1 fruit fly cellular context compared by ENCODE assay signal in genomic region chr3L:3194059-3194458, dm6.
A peak's percentile ranks its signal among the peaks of the same experiment; 100 is the strongest.
TF ChIP-seq lines count a peak whose summit lies in the region.

No protein-coding gene starts in this region.

TF ChIP-seq in whole organism, embryonic, 481 proteins besides CTCF, POLR2A, EP300 and RAD21 (continued from another document and continues in another):
- TF ChIP-seq CG30403 (GFP tag; optimal IDR thresholded peaks at IDR 0.05; lab: Kevin White, UChicago), result peak; percentile 85
- peak; percentile 3 for TF ChIP-seq CG12744 (GFP tag; optimal IDR thresholded peaks at IDR 0.05; lab: Kevin White, UChicago)
- TF ChIP-seq Nf-YC (tag; optimal IDR thresholded peaks at IDR 0.05; lab: Kevin White, UChicago), result peak; percentile 80
- TF ChIP-seq CG14050 (GFP tag; IDR thresholded peaks at IDR 0.05; lab: Robert Waterston, UW), result peak; percentile 88
- peak; percentile 90 for TF ChIP-seq CG32767 (GFP tag; IDR thresholded peaks at IDR 0.05; lab: Robert Waterston, UW)
- TF ChIP-seq CG6272 (GFP tag; IDR thresholded peaks at IDR 0.05; lab: Robert Waterston, UW), result peak; percentile 81
- peak; percentile 82 for TF ChIP-seq Nf-YB (GFP tag; optimal IDR thresholded peaks at IDR 0.05; lab: Kevin White, UChicago)
- TF ChIP-seq CG16813 (GFP tag; IDR thresholded peaks at IDR 0.05; lab: Robert Waterston, UW; ENCODE audit: partially characterized antibody), result no peak
- TF ChIP-seq CG12769 (tag; optimal IDR thresholded peaks at IDR 0.05; lab: Kevin White, UChicago), result peak; percentile 90
- peak; percentile 94 for TF ChIP-seq lbe (GFP tag; optimal IDR thresholded peaks at IDR 0.05; lab: Kevin White, UChicago)
- TF ChIP-seq pros (GFP tag; optimal IDR thresholded peaks at IDR 0.05; lab: Kevin White, UChicago), result no peak
- TF ChIP-seq CG10462 (GFP tag; optimal IDR thresholded peaks at IDR 0.05; lab: Kevin White, UChicago), result peak; percentile 80
- peak; percentile 89 for TF ChIP-seq cwo (GFP tag; optimal IDR thresholded peaks at IDR 0.05; lab: Kevin White, UChicago)
- TF ChIP-seq Awh (GFP tag; IDR thresholded peaks at IDR 0.05; lab: Robert Waterston, UW), result peak; percentile 96
- TF ChIP-seq CG2202 (tag; optimal IDR thresholded peaks at IDR 0.05; lab: Kevin White, UChicago), result peak; percentile 87
- TF ChIP-seq CG1233 (GFP tag; optimal IDR thresholded peaks at IDR 0.05; lab: Kevin White, UChicago), result peak; percentile 88
- TF ChIP-seq CoRest (tag; optimal IDR thresholded peaks at IDR 0.05; lab: Kevin White, UChicago), result peak; percentile 92
- no peak for TF ChIP-seq Stat92E (GFP tag; optimal IDR thresholded peaks at IDR 0.05; lab: Kevin White, UChicago)
- TF ChIP-seq nerfin-2 (GFP tag; IDR thresholded peaks at IDR 0.05; lab: Robert Waterston, UW; ENCODE audit: partially characterized antibody), result no peak
- TF ChIP-seq CG1832 (GFP tag; optimal IDR thresholded peaks at IDR 0.05; lab: Kevin White, UChicago), result no peak
- TF ChIP-seq Ptx1 (GFP tag; IDR thresholded peaks at IDR 0.05; lab: Robert Waterston, UW), result peak; percentile 95
- TF ChIP-seq hth (optimal IDR thresholded peaks at IDR 0.05; lab: Kevin White, UChicago), result no peak
- TF ChIP-seq CG4404 (GFP tag; IDR thresholded peaks at IDR 0.05; lab: Robert Waterston, UW), result peak; percentile 86
- peak; percentile 91 for TF ChIP-seq Six4 (GFP tag; optimal IDR thresholded peaks at IDR 0.05; lab: Kevin White, UChicago)
- peak; percentile 91 for TF ChIP-seq CG2875 (GFP tag; optimal IDR thresholded peaks at IDR 0.05; lab: Kevin White, UChicago)
- peak; percentile 92 for TF ChIP-seq Dbx (GFP tag; IDR thresholded peaks at IDR 0.05; lab: Robert Waterston, UW)
- TF ChIP-seq Ets97D (GFP tag; optimal IDR thresholded peaks at IDR 0.05; lab: Kevin White, UChicago), result peak; percentile 53
- TF ChIP-seq D19B (GFP tag; optimal IDR thresholded peaks at IDR 0.05; lab: Kevin White, UChicago), result peak; percentile 79
- peak; percentile 92 for TF ChIP-seq CG12219 (GFP tag; optimal IDR thresholded peaks at IDR 0.05; lab: Kevin White, UChicago)
- TF ChIP-seq Aef1 (GFP tag; IDR thresholded peaks at IDR 0.05; lab: Robert Waterston, UW), result peak; percentile 93
- TF ChIP-seq bigmax (GFP tag; optimal IDR thresholded peaks at IDR 0.05; lab: Kevin White, UChicago), result peak; percentile 53
- TF ChIP-seq H15 (GFP tag; IDR thresholded peaks at IDR 0.05; lab: Robert Waterston, UW), result peak; percentile 91
- TF ChIP-seq dysf (GFP tag; IDR thresholded peaks at IDR 0.05; lab: Robert Waterston, UW), result peak; percentile 94
- TF ChIP-seq CG3995 (GFP tag; optimal IDR thresholded peaks at IDR 0.05; lab: Kevin White, UChicago), result peak; percentile 36
- peak; percentile 77 for TF ChIP-seq twi (tag; optimal IDR thresholded peaks at IDR 0.05; lab: Kevin White, UChicago)
- peak; percentile 95 for TF ChIP-seq CG17829 (tag; optimal IDR thresholded peaks at IDR 0.05; lab: Kevin White, UChicago)
- TF ChIP-seq CG18619 (GFP tag; optimal IDR thresholded peaks at IDR 0.05; lab: Kevin White, UChicago), result peak; percentile 90
- TF ChIP-seq Sox102F (GFP tag; optimal IDR thresholded peaks at IDR 0.05; lab: Kevin White, UChicago), result peak; percentile 96
- peak; percentile 88 for TF ChIP-seq CG3847 (GFP tag; IDR thresholded peaks at IDR 0.05; lab: Robert Waterston, UW)
- TF ChIP-seq CG7786 (GFP tag; optimal IDR thresholded peaks at IDR 0.05; lab: Kevin White, UChicago), result no peak
- TF ChIP-seq p53 (GFP tag; optimal IDR thresholded peaks at IDR 0.05; lab: Kevin White, UChicago), result no peak
- no peak for TF ChIP-seq sima (GFP tag; optimal IDR thresholded peaks at IDR 0.05; lab: Kevin White, UChicago)
- TF ChIP-seq ewg (GFP tag; optimal IDR thresholded peaks at IDR 0.05; lab: Kevin White, UChicago), result peak; percentile 94
- peak; percentile 94 for TF ChIP-seq CG32532 (GFP tag; IDR thresholded peaks at IDR 0.05; lab: Robert Waterston, UW)
- peak; percentile 59; the same call in 1 of the 2 replicates for TF ChIP-seq aop (GFP tag; IDR thresholded peaks at IDR 0.05; lab: Robert Waterston, UW)
- TF ChIP-seq Abd-B (GFP tag; optimal IDR thresholded peaks at IDR 0.05; lab: Kevin White, UChicago), result peak; percentile 88
- peak; percentile 55 for TF ChIP-seq Pdp1 (GFP tag; optimal IDR thresholded peaks at IDR 0.05; lab: Kevin White, UChicago)
- TF ChIP-seq CG8478 (optimal IDR thresholded peaks at IDR 0.05; lab: Kevin White, UChicago), result no peak
- peak; percentile 41 for TF ChIP-seq abd-A (tag; optimal IDR thresholded peaks at IDR 0.05; lab: Kevin White, UChicago)
- no peak for TF ChIP-seq maf-S (GFP tag; optimal IDR thresholded peaks at IDR 0.05; lab: Kevin White, UChicago)
- peak; percentile 80 for TF ChIP-seq CG5180 (GFP tag; optimal IDR thresholded peaks at IDR 0.05; lab: Kevin White, UChicago)
- TF ChIP-seq tio (GFP tag; optimal IDR thresholded peaks at IDR 0.05; lab: Kevin White, UChicago), result peak; percentile 88
- TF ChIP-seq CG17912 (GFP tag; optimal IDR thresholded peaks at IDR 0.05; lab: Kevin White, UChicago), result no peak
- peak; percentile 89 for TF ChIP-seq CG7987 (GFP tag; optimal IDR thresholded peaks at IDR 0.05; lab: Kevin White, UChicago)
- peak; percentile 84 for TF ChIP-seq CG12155 (GFP tag; optimal IDR thresholded peaks at IDR 0.05; lab: Kevin White, UChicago)
- peak; percentile 94 for TF ChIP-seq slbo (GFP tag; IDR thresholded peaks at IDR 0.05; lab: Robert Waterston, UW)
- peak; percentile 46 for TF ChIP-seq pum (GFP tag; optimal IDR thresholded peaks at IDR 0.05; lab: Kevin White, UChicago)
- TF ChIP-seq Oli (tag; optimal IDR thresholded peaks at IDR 0.05; lab: Kevin White, UChicago), result peak; percentile 93
- peak; percentile 58 for TF ChIP-seq B-H2 (GFP tag; optimal IDR thresholded peaks at IDR 0.05; lab: Kevin White, UChicago)
- TF ChIP-seq sr (GFP tag; IDR thresholded peaks at IDR 0.05; lab: Robert Waterston, UW), result peak; percentile 54; the same call in 1 of the 3 replicates
- peak; percentile 86 for TF ChIP-seq CG6683 (GFP tag; optimal IDR thresholded peaks at IDR 0.05; lab: Kevin White, UChicago)
- TF ChIP-seq CG9215 (GFP tag; IDR thresholded peaks at IDR 0.05; lab: Robert Waterston, UW), result peak; percentile 78
- peak; percentile 8 for TF ChIP-seq Mes4 (GFP tag; optimal IDR thresholded peaks at IDR 0.05; lab: Kevin White, UChicago)
- TF ChIP-seq Med (GFP tag; lab: Kevin White, UChicago), result peak; percentile 91
- TF ChIP-seq ham (GFP tag; IDR thresholded peaks at IDR 0.05; lab: Robert Waterston, UW), result no peak
- TF ChIP-seq disco-r (GFP tag; optimal IDR thresholded peaks at IDR 0.05; lab: Kevin White, UChicago), result peak; percentile 28
- TF ChIP-seq CG13123 (GFP tag; optimal IDR thresholded peaks at IDR 0.05; lab: Kevin White, UChicago), result peak; percentile 81
- TF ChIP-seq wek (GFP tag; optimal IDR thresholded peaks at IDR 0.05; lab: Kevin White, UChicago), result peak; percentile 45
- TF ChIP-seq CG30020 (tag; optimal IDR thresholded peaks at IDR 0.05; lab: Kevin White, UChicago), result peak; percentile 48
- no peak for TF ChIP-seq CG12236 (GFP tag; optimal IDR thresholded peaks at IDR 0.05; lab: Kevin White, UChicago)
- TF ChIP-seq Meics (GFP tag; optimal IDR thresholded peaks at IDR 0.05; lab: Kevin White, UChicago), result peak; percentile 94
- peak; percentile 76 for TF ChIP-seq Hsf (GFP tag; optimal IDR thresholded peaks at IDR 0.05; lab: Kevin White, UChicago)
- peak; percentile 89 for TF ChIP-seq CG10267 (tag; optimal IDR thresholded peaks at IDR 0.05; lab: Kevin White, UChicago)
- peak; percentile 95 for TF ChIP-seq seq (GFP tag; IDR thresholded peaks at IDR 0.05; lab: Robert Waterston, UW)
- peak; percentile 91 for TF ChIP-seq CG11456 (GFP tag; IDR thresholded peaks at IDR 0.05; lab: Robert Waterston, UW)
- TF ChIP-seq CG11504 (tag; optimal IDR thresholded peaks at IDR 0.05; lab: Kevin White, UChicago), result peak; percentile 95
- no peak for TF ChIP-seq pb (GFP tag; optimal IDR thresholded peaks at IDR 0.05; lab: Kevin White, UChicago)
- TF ChIP-seq Bgb (GFP tag; IDR thresholded peaks at IDR 0.05; lab: Robert Waterston, UW; ENCODE audit: partially characterized antibody), result no peak
- TF ChIP-seq CG15696 (tag; optimal IDR thresholded peaks at IDR 0.05; lab: Kevin White, UChicago), result peak; percentile 80
- peak; percentile 92 for TF ChIP-seq Rfx (GFP tag; IDR thresholded peaks at IDR 0.05; lab: Robert Waterston, UW)
- TF ChIP-seq CG11085 (GFP tag; IDR thresholded peaks at IDR 0.05; lab: Robert Waterston, UW), result peak; percentile 81
- peak; percentile 50 for TF ChIP-seq slp2 (GFP tag; optimal IDR thresholded peaks at IDR 0.05; lab: Kevin White, UChicago)
- TF ChIP-seq CG1529 (GFP tag; optimal IDR thresholded peaks at IDR 0.05; lab: Kevin White, UChicago), result peak; percentile 88
- TF ChIP-seq CG10654 (GFP tag; optimal IDR thresholded peaks at IDR 0.05; lab: Kevin White, UChicago), result peak; percentile 87
- TF ChIP-seq Hr39 (optimal IDR thresholded peaks at IDR 0.05; lab: Kevin White, UChicago), result no peak
- TF ChIP-seq Sry-δ (GFP tag; optimal IDR thresholded peaks at IDR 0.05; lab: Kevin White, UChicago), result peak; percentile 5
- TF ChIP-seq Nf-YA (GFP tag; IDR thresholded peaks at IDR 0.05; lab: Robert Waterston, UW), result peak; percentile 88
- TF ChIP-seq ab (GFP tag; optimal IDR thresholded peaks at IDR 0.05; lab: Kevin White, UChicago), result no peak
- peak; percentile 84 for TF ChIP-seq CG2120 (GFP tag; optimal IDR thresholded peaks at IDR 0.05; lab: Kevin White, UChicago)
- peak; percentile 89 for TF ChIP-seq ac (GFP tag; optimal IDR thresholded peaks at IDR 0.05; lab: Kevin White, UChicago)
- peak; percentile 96 to 97 for TF ChIP-seq bsh (GFP tag; optimal IDR thresholded peaks at IDR 0.05; lab: Kevin White, UChicago)
- TF ChIP-seq CG14667 (GFP tag; IDR thresholded peaks at IDR 0.05; lab: Robert Waterston, UW), result peak; percentile 90
- TF ChIP-seq CG9876 (GFP tag; optimal IDR thresholded peaks at IDR 0.05; lab: Kevin White, UChicago), result no peak
- TF ChIP-seq HmgZ (tag; optimal IDR thresholded peaks at IDR 0.05; lab: Kevin White, UChicago), result peak; percentile 92
- TF ChIP-seq Tbp (GFP tag; optimal IDR thresholded peaks at IDR 0.05; lab: Kevin White, UChicago), result no peak
- TF ChIP-seq CG4820 (GFP tag; optimal IDR thresholded peaks at IDR 0.05; lab: Kevin White, UChicago), result peak; percentile 87
- TF ChIP-seq caup (GFP tag; optimal IDR thresholded peaks at IDR 0.05; lab: Kevin White, UChicago; ENCODE audit: severe bottlenecking), result peak; percentile 94
- peak; percentile 96 for TF ChIP-seq CG31441 (GFP tag; IDR thresholded peaks at IDR 0.05; lab: Robert Waterston, UW)
- TF ChIP-seq gem (tag; optimal IDR thresholded peaks at IDR 0.05; lab: Kevin White, UChicago), result peak; percentile 96
- peak; percentile 68 for TF ChIP-seq trh (GFP tag; optimal IDR thresholded peaks at IDR 0.05; lab: Kevin White, UChicago)
- no peak for TF ChIP-seq cad (GFP tag; optimal IDR thresholded peaks at IDR 0.05; lab: Kevin White, UChicago)
- peak; percentile 87 for TF ChIP-seq dimm (GFP tag; IDR thresholded peaks at IDR 0.05; lab: Robert Waterston, UW)
- peak; percentile 92 for TF ChIP-seq CG13296 (GFP tag; optimal IDR thresholded peaks at IDR 0.05; lab: Kevin White, UChicago)
- peak; percentile 94 for TF ChIP-seq CG14014 (GFP tag; IDR thresholded peaks at IDR 0.05; lab: Robert Waterston, UW)
- peak; percentile 58 for TF ChIP-seq Dad (GFP tag; optimal IDR thresholded peaks at IDR 0.05; lab: Kevin White, UChicago)
- TF ChIP-seq CG10209 (GFP tag; optimal IDR thresholded peaks at IDR 0.05; lab: Kevin White, UChicago), result peak; percentile 92
- TF ChIP-seq unpg (GFP tag; optimal IDR thresholded peaks at IDR 0.05; lab: Kevin White, UChicago), result peak; percentile 95
- TF ChIP-seq Camta (GFP tag; optimal IDR thresholded peaks at IDR 0.05; lab: Kevin White, UChicago), result peak; percentile 32
- TF ChIP-seq CG6689 (GFP tag; IDR thresholded peaks at IDR 0.05; lab: Robert Waterston, UW), result peak; percentile 94
- TF ChIP-seq z (GFP tag; IDR thresholded peaks at IDR 0.05; lab: Robert Waterston, UW), result 0 out of 3 replicates have a peak, but pooled peaks have one; percentile 32
- peak; percentile 88 for TF ChIP-seq CG13775 (GFP tag; optimal IDR thresholded peaks at IDR 0.05; lab: Kevin White, UChicago)
- peak; percentile 86 for TF ChIP-seq CG31224 (GFP tag; IDR thresholded peaks at IDR 0.05; lab: Robert Waterston, UW)
- peak; percentile 85 for TF ChIP-seq ro (GFP tag; IDR thresholded peaks at IDR 0.05; lab: Robert Waterston, UW)
- TF ChIP-seq CG18599 (GFP tag; optimal IDR thresholded peaks at IDR 0.05; lab: Kevin White, UChicago), result peak; percentile 96
- peak; percentile 50 for TF ChIP-seq stwl (tag; optimal IDR thresholded peaks at IDR 0.05; lab: Kevin White, UChicago)
- peak; percentile 95 for TF ChIP-seq CG8924 (tag; optimal IDR thresholded peaks at IDR 0.05; lab: Kevin White, UChicago)
- TF ChIP-seq CG9727 (GFP tag; optimal IDR thresholded peaks at IDR 0.05; lab: Kevin White, UChicago), result peak; percentile 94
- TF ChIP-seq unc-4 (GFP tag; IDR thresholded peaks at IDR 0.05; lab: Robert Waterston, UW; ENCODE audit: partially characterized antibody), result no peak
- TF ChIP-seq Poxn (GFP tag; IDR thresholded peaks at IDR 0.05; lab: Robert Waterston, UW), result peak; percentile 54; the same call in 1 of the 2 replicates
- no peak for TF ChIP-seq CG13287 (GFP tag; IDR thresholded peaks at IDR 0.05; lab: Robert Waterston, UW; ENCODE audit: partially characterized antibody)
- peak; percentile 75 for TF ChIP-seq sug (tag; optimal IDR thresholded peaks at IDR 0.05; lab: Kevin White, UChicago)
- peak; percentile 64 for TF ChIP-seq CG31388 (GFP tag; optimal IDR thresholded peaks at IDR 0.05; lab: Kevin White, UChicago)
- TF ChIP-seq CG6765 (GFP tag; optimal IDR thresholded peaks at IDR 0.05; lab: Kevin White, UChicago), result peak; percentile 86
- TF ChIP-seq Lpt (GFP tag; optimal IDR thresholded peaks at IDR 0.05; lab: Kevin White, UChicago), result no peak
- peak; percentile 63 for TF ChIP-seq ems (GFP tag; optimal IDR thresholded peaks at IDR 0.05; lab: Kevin White, UChicago)
- peak; percentile 93 for TF ChIP-seq stc (GFP tag; IDR thresholded peaks at IDR 0.05; lab: Robert Waterston, UW)
- TF ChIP-seq CG42726 (GFP tag; IDR thresholded peaks at IDR 0.05; lab: Robert Waterston, UW; ENCODE audit: partially characterized antibody), result no peak
- peak; percentile 85 for TF ChIP-seq danr (GFP tag; IDR thresholded peaks at IDR 0.05; lab: Robert Waterston, UW)
- peak; percentile 63 for TF ChIP-seq CG3065 (GFP tag; optimal IDR thresholded peaks at IDR 0.05; lab: Kevin White, UChicago)
- TF ChIP-seq hb (GFP tag; IDR thresholded peaks at IDR 0.05; lab: Robert Waterston, UW; ENCODE audit: partially characterized antibody), result no peak
- no peak for TF ChIP-seq yki (optimal IDR thresholded peaks at IDR 0.05; lab: Kevin White, UChicago)
- peak; percentile 88 for TF ChIP-seq kah (GFP tag; optimal IDR thresholded peaks at IDR 0.05; lab: Kevin White, UChicago)
- TF ChIP-seq en (GFP tag; optimal IDR thresholded peaks at IDR 0.05; lab: Kevin White, UChicago), result peak; percentile 24
